Worm (Caenorhabditis elegans): ENCODE results near the gene C05B5.5.

C05B5.5 gene

DNA sequence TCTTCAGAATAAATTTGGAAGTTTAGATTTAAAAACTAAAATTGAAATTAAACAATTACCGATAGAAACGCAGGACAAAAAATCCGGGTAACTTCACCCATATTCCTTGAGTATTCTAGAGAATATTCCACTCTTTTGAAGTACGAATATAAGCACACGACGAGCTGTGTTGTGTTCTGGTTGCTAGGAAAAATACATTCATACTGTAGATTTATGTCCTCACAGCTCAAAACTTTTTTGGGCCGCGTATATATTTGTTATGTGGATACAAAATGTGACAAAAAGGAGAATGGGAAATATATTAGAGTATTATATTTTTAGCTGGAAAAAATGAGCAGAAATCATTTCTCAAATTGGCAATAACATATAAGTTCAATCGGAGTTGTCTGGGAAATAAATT is 32.1 kb downstream of the C05B5.5 start, which contains the start of gene M04D8.5 (continued):
- TF ChIP-seq Y75B8A.6 (GFP tag; IDR thresholded peaks at IDR 0.05) = no peak

- peak in 1 of 2 experiments; percentile 7 for TF ChIP-seq unc-62 (GFP tag; optimal IDR thresholded peaks at IDR 0.05 in 1 of 2)
- TF ChIP-seq unc-62 (tag; optimal IDR thresholded peaks at IDR 0.05) = no peak
- TF ChIP-seq unc-130 (GFP tag; optimal IDR thresholded peaks at IDR 0.05) = no peak
Measured at ce11 chrIII:10033881-10034280, 32.7 kb downstream of the C05B5.5 start, which contains the start of gene M04D8.8. Gene M04D8.8 (plus strand): TSS chrIII:10034181.

- TF ChIP-seq nhr-11 (tag; optimal IDR thresholded peaks at IDR 0.05) (peak; percentile 63), set-16 (GFP tag; IDR thresholded peaks at IDR 0.05) (no peak)
Measured at ce11 chrIII:10035783-10036182, 34.6 kb downstream of the C05B5.5 start, which contains the start of gene xbx-3. Gene xbx-3 (plus strand): TSS chrIII:10035945.

DNA sequence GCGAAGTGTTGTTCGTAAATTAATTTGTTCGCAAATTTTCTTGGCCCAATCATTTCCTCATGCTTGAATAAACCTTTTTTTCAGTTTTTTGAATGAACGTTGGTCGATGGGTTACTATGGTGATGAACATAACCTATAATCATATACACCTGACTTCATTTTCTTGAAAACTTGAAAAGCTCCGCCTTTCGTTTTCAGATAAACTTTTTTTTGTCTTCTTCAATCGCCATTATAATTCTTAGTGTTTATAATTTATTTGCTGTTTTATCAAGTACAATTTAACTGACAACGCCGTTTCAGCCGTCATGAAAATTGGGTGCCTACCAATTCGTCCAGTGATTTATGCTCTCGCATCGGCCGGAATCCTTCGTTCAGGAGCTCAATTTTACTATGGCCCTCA is 36.0 kb downstream of the C05B5.5 start, which contains the start of gene M04D8.7:
Gene M04D8.7 (plus strand): TSS at position 301 of the 400 bp plus-strand sequence.
- TF ChIP-seq ctbp-1 (GFP tag; IDR thresholded peaks at IDR 0.05) (no peak), dmd-6 (GFP tag; IDR thresholded peaks at IDR 0.05) (no peak), jun-1 (tag; optimal IDR thresholded peaks at IDR 0.05) (no peak), nhr-76 (tag; optimal IDR thresholded peaks at IDR 0.05) (no peak), unc-62 (GFP tag; optimal IDR thresholded peaks at IDR 0.05 in 1 of 2) (peak in 1 of 2 experiments; percentile 41), unc-62 (tag; optimal IDR thresholded peaks at IDR 0.05) (no peak), aly-2 (tag; optimal IDR thresholded peaks at IDR 0.05) (no peak), hif-1 (tag; optimal IDR thresholded peaks at IDR 0.05) (no peak)

ce11 chrIII:10040013-10040412 is 38.9 kb downstream of the C05B5.5 start, which contains the start of gene T16G12.7:
Gene T16G12.7 (minus strand): TSS chrIII:10040113.
- TF ChIP-seq cey-2 (tag; optimal IDR thresholded peaks at IDR 0.05; ENCODE audit: borderline replicate concordance, insufficient read depth) = no peak
- no peak for TF ChIP-seq saeg-2 (GFP tag; IDR thresholded peaks at IDR 0.05)
- no peak for TF ChIP-seq pha-4 (GFP tag; IDR thresholded peaks at IDR 0.05)
- no peak for TF ChIP-seq pha-4 (tag; optimal IDR thresholded peaks at IDR 0.05)
- no peak for TF ChIP-seq skn-1 (tag; optimal IDR thresholded peaks at IDR 0.05)
- no peak for TF ChIP-seq ceh-20 (GFP tag; IDR thresholded peaks at IDR 0.05)
- TF ChIP-seq hlh-30 (tag; optimal IDR thresholded peaks at IDR 0.05; ENCODE audit: insufficient read depth) = no peak
- no peak for TF ChIP-seq spr-3 (GFP tag; optimal IDR thresholded peaks at IDR 0.05)
- TF ChIP-seq ceh-82 (tag; optimal IDR thresholded peaks at IDR 0.05) = no peak
- TF ChIP-seq nhr-42 (GFP tag; IDR thresholded peaks at IDR 0.05) = no peak

ce11 chrIII:10049682-10050081 is 48.5 kb downstream of the C05B5.5 start, which contains the start of gene T16G12.1:
Gene T16G12.1 (minus strand): TSS chrIII:10049857.
- TF ChIP-seq saeg-2 (GFP tag; IDR thresholded peaks at IDR 0.05) (no peak), daf-8 (GFP tag; IDR thresholded peaks at IDR 0.05) (no peak), mxl-3 (GFP tag; optimal IDR thresholded peaks at IDR 0.05) (no peak), tra-1 (GFP tag; IDR thresholded peaks at IDR 0.05) (peak; percentile 39; the same call in 1 of the 2 replicates), zip-2 (tag; optimal IDR thresholded peaks at IDR 0.05) (no peak), dmd-6 (GFP tag; IDR thresholded peaks at IDR 0.05) (peak; percentile 70), lin-39 (tag; optimal IDR thresholded peaks at IDR 0.05) (no peak), jun-1 (tag; optimal IDR thresholded peaks at IDR 0.05) (no peak), mxl-2 (GFP tag; conservative IDR thresholded peaks at IDR 0.05) (no peak), F49E8.2 (tag; optimal IDR thresholded peaks at IDR 0.05; ENCODE audit: borderline replicate concordance) (no peak), lin-13 (GFP tag; optimal IDR thresholded peaks at IDR 0.05) (no peak), hlh-11 (tag; optimal IDR thresholded peaks at IDR 0.05) (peak; percentile 42), snpc-4 (tag; optimal IDR thresholded peaks at IDR 0.05) (no peak), aha-1 (tag) (no peak), nhr-28 (tag; optimal IDR thresholded peaks at IDR 0.05) (peak; percentile 64), dve-1 (tag; optimal IDR thresholded peaks at IDR 0.05; ENCODE audit: insufficient read depth) (no peak), lsy-2 (tag; optimal IDR thresholded peaks at IDR 0.05) (no peak), nhr-25 (tag; optimal IDR thresholded peaks at IDR 0.05; ENCODE audit: borderline replicate concordance, insufficient read depth) (no peak), ceh-62 (tag; optimal IDR thresholded peaks at IDR 0.05) (no peak), T20F7.1 (GFP tag; optimal IDR thresholded peaks at IDR 0.05) (no peak), duxl-1 (tag; optimal IDR thresholded peaks at IDR 0.05; ENCODE audit: poor library complexity) (no peak), madf-9 (GFP tag; conservative IDR thresholded peaks at IDR 0.05) (no peak), Y75B8A.6 (GFP tag; IDR thresholded peaks at IDR 0.05) (no peak), daf-19 (GFP tag; conservative IDR thresholded peaks at IDR 0.05) (no peak)

Measured in whole organism, L4 larva.